Worm (Caenorhabditis elegans) whole organism, L4 larva: ENCODE measurements around the gene acbp-4.

Experiments
- attf-4 ChIP-seq: sonication (generic microtip); optimal IDR thresholded peaks from 3 replicates; lab custom pipeline; 2017; ENCODE audit warnings: missing biosample characterization, missing genetic modification characterization
- hlh-11 ChIP-seq: fragments of 200-800 bp; sonication (Bioruptor generic); optimal IDR thresholded peaks from 2 replicates; lab custom pipeline; 2018; ENCODE audit warnings: mild to moderate bottlenecking, missing genetic modification characterization, missing compliant biosample characterization
- unc-130 ChIP-seq: sonication (generic microtip); optimal IDR thresholded peaks from 2 replicates; lab custom pipeline; 2016; ENCODE audit warnings: missing genetic modification reagents, missing genetic modification characterization, missing compliant biosample characterization
- zag-1 ChIP-seq: fragments of 150-350 bp; optimal IDR thresholded peaks from 2 replicates; lab custom pipeline; 2014; ENCODE audit warnings: missing biosample characterization, missing genetic modification characterization

DNA sequence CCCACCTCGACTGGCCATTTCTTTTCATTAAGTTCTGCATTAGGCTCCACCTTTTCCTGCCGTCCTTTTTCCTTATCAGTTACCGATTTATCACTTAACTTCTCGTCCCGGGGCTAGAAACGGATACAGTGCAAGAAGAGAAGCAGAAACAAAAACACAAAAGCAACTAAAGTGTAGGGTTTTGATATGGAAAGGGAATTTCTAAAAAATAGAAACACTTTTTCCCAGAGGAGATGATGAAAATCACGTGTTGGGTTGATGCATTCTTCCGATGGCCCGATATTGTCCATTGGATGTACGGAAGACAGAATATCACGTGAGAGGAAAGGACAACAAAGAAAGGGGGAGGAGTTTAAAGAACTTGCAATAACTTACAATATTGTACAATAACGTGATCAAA lies 36.1 kb downstream of the acbp-4 start:
- TF ChIP-seq attf-4 (tag; lab: Kevin White, UChicago) (no peak), zag-1 (tag; lab: Kevin White, UChicago) (no peak), hlh-11 (peak; percentile 81), unc-130 (GFP tag; lab: Kevin White, UChicago) (no peak)
